Worm (Caenorhabditis elegans) whole organism, L3 larva: ENCODE measurements around the gene C05C8.5.

Source experiments
- daf-12 ChIP-seq: fragments of 150-350 bp; optimal IDR thresholded peaks from 2 replicates; lab custom pipeline; 2014; ENCODE audit warnings: missing biosample characterization, missing genetic modification reagents, missing genetic modification characterization
- elt-1 ChIP-seq: fragments of 150-350 bp; optimal IDR thresholded peaks from 2 replicates; lab custom pipeline; 2014; ENCODE audit warnings: missing biosample characterization, missing genetic modification characterization
- nfya-1 ChIP-seq: sonication (generic microtip); optimal IDR thresholded peaks from 2 replicates; lab custom pipeline; 2017; ENCODE audit warnings: missing genetic modification characterization, mild to moderate bottlenecking, missing compliant biosample characterization, antibody characterized with exemption, moderate library complexity; ENCODE audit not compliant: insufficient read depth
- nhr-76 ChIP-seq: fragments of 150-350 bp; sonication (generic microtip); optimal IDR thresholded peaks from 5 replicates; lab custom pipeline; 2014; ENCODE audit warnings: missing biosample characterization, missing genetic modification characterization
- nhr-77 ChIP-seq: fragments of 150-350 bp; optimal IDR thresholded peaks from 2 replicates; lab custom pipeline; 2014; ENCODE audit warnings: missing biosample characterization, missing genetic modification characterization
- skn-1 ChIP-seq: fragments of 150-350 bp; optimal IDR thresholded peaks from 2 replicates; lab custom pipeline; 2014; ENCODE audit warnings: missing biosample characterization, missing genetic modification characterization
- snpc-4 ChIP-seq: fragments of 150-350 bp; optimal IDR thresholded peaks from 2 replicates; lab custom pipeline; 2014; ENCODE audit warnings: missing biosample characterization, missing genetic modification characterization
- unc-39 ChIP-seq: sonication (generic microtip); optimal IDR thresholded peaks from 4 replicates; lab custom pipeline; 2017; ENCODE audit warnings: missing biosample characterization, missing genetic modification characterization
- zag-1 ChIP-seq: fragments of 150-350 bp; optimal IDR thresholded peaks from 2 replicates; lab custom pipeline; 2014; ENCODE audit warnings: missing biosample characterization, missing genetic modification characterization

DNA sequence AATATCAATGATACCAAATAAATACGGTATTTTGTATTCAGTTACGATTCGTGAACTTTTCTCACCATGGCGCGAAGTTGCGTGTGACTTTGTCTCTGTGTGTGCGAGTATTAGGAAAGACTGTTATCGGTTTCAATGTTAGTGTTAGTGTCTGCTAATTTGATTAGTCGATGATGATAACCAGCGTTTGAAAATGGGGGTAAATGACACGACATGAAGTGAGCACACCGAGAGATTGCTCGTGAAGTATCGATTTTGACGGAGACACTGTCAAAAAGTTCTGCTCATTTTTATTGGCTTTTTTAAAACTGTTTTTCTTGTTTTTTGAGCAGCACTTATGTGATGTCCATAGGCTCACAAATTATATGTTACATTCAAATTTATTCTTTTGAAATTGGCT, 36.2 kb downstream of the C05C8.5 start:
- no peak for TF ChIP-seq nhr-76
- no peak for TF ChIP-seq daf-12
- TF ChIP-seq nfya-1 (tag; lab: Kevin White, UChicago) = no peak
- TF ChIP-seq nhr-77 = no peak
- peak; percentile 18 for TF ChIP-seq skn-1
- no peak for TF ChIP-seq snpc-4 (tag; lab: Kevin White, UChicago)
- no peak for TF ChIP-seq elt-1 (tag; lab: Kevin White, UChicago)
- TF ChIP-seq unc-39 (tag; lab: Kevin White, UChicago) = no peak
- TF ChIP-seq zag-1 (tag; lab: Kevin White, UChicago) = no peak
